Fruit fly (Drosophila melanogaster) whole organism, pupa: ENCODE data around the gene CG7131.

Source experiments
- CG10348 ChIP-seq: fragments of 200-800 bp; sonication (Bioruptor generic); IDR thresholded peaks from 2 replicates; pipeline ENCODE4 v1.3.6; 2022; ENCODE audit warnings: missing biosample characterization, missing genetic modification characterization
- CG12605 ChIP-seq: fragments of 200-800 bp; sonication (Bioruptor generic); IDR thresholded peaks from 2 replicates; pipeline ENCODE4 v1.3.6; 2022; ENCODE audit warnings: missing biosample characterization, missing genetic modification characterization
- CG13204 ChIP-seq: fragments of 200-800 bp; sonication (Bioruptor generic); optimal IDR thresholded peaks from 2 replicates; lab custom pipeline; 2018; ENCODE audit warnings: missing biosample characterization, mild to moderate bottlenecking, missing genetic modification characterization, moderate library complexity
- CG14655 ChIP-seq: fragments of 200-800 bp; sonication (Bioruptor generic); optimal IDR thresholded peaks from 3 replicates; lab custom pipeline; 2017; ENCODE audit warnings: mild to moderate bottlenecking, missing biosample characterization, missing genetic modification reagents, missing genetic modification characterization
- CG15710 ChIP-seq: fragments of 200-800 bp; sonication (Bioruptor generic); optimal IDR thresholded peaks from 2 replicates; lab custom pipeline; 2018; ENCODE audit warnings: missing biosample characterization, mild to moderate bottlenecking, missing genetic modification characterization, moderate library complexity
- CG17806 ChIP-seq: fragments of 200-800 bp; sonication (Bioruptor generic); optimal IDR thresholded peaks from 2 replicates; lab custom pipeline; 2018; ENCODE audit warnings: missing biosample characterization, mild to moderate bottlenecking, missing genetic modification characterization, moderate library complexity
- CG32121 ChIP-seq: fragments of 200-800 bp; sonication (Bioruptor generic); IDR thresholded peaks from 2 replicates; pipeline ENCODE4 v1.3.6; 2022; ENCODE audit warnings: missing biosample characterization, missing genetic modification characterization
- CG34367 ChIP-seq: fragments of 200-800 bp; sonication (Bioruptor generic); optimal IDR thresholded peaks from 2 replicates; lab custom pipeline; 2018; ENCODE audit warnings: missing biosample characterization, mild to moderate bottlenecking, missing genetic modification characterization
- CG4496 ChIP-seq: fragments of 200-800 bp; sonication (Bioruptor generic); IDR thresholded peaks from 3 replicates; pipeline ENCODE4 v1.3.6; 2022; ENCODE audit warnings: missing biosample characterization, missing genetic modification characterization
- CG8159 ChIP-seq: fragments of 200-800 bp; sonication (Bioruptor generic); optimal IDR thresholded peaks from 3 replicates; lab custom pipeline; 2018; ENCODE audit warnings: missing biosample characterization, mild to moderate bottlenecking, missing genetic modification characterization, moderate library complexity
- CG8301 ChIP-seq: fragments of 200-800 bp; sonication (Bioruptor generic); optimal IDR thresholded peaks from 2 replicates; lab custom pipeline; 2018; ENCODE audit warnings: missing biosample characterization, mild to moderate bottlenecking, missing genetic modification characterization
- CG9948 ChIP-seq: fragments of 200-800 bp; sonication (Bioruptor generic); optimal IDR thresholded peaks from 2 replicates; lab custom pipeline; 2018; ENCODE audit warnings: missing biosample characterization, mild to moderate bottlenecking, missing genetic modification characterization, moderate library complexity
- D1 ChIP-seq: fragments of 200-800 bp; sonication (Bioruptor generic); optimal IDR thresholded peaks from 2 replicates; lab custom pipeline; 2018; ENCODE audit warnings: missing biosample characterization, mild to moderate bottlenecking, missing genetic modification characterization, moderate library complexity
- EcR ChIP-seq: fragments of 200-800 bp; sonication (Bioruptor generic); optimal IDR thresholded peaks from 3 replicates; lab custom pipeline; 2019; ENCODE audit warnings: missing biosample characterization, missing genetic modification characterization, mild to moderate bottlenecking, moderate library complexity, missing genetic modification reagents
- Ets98B ChIP-seq: fragments of 200-800 bp; sonication (Bioruptor generic); IDR thresholded peaks from 2 replicates; pipeline ENCODE4 v1.3.6; 2022; ENCODE audit warnings: missing biosample characterization, missing genetic modification characterization
- Pif1A ChIP-seq: fragments of 200-800 bp; sonication (Bioruptor generic); optimal IDR thresholded peaks from 3 replicates; lab custom pipeline; 2016; ENCODE audit warnings: missing biosample characterization, missing genetic modification characterization
- Pif1B ChIP-seq: fragments of 200-800 bp; sonication (Bioruptor generic); optimal IDR thresholded peaks from 3 replicates; lab custom pipeline; 2016; ENCODE audit warnings: missing biosample characterization, missing genetic modification characterization
- Snoo ChIP-seq: fragments of 200-800 bp; sonication (Bioruptor generic); optimal IDR thresholded peaks from 3 replicates; lab custom pipeline; 2017; ENCODE audit warnings: missing biosample characterization, mild to moderate bottlenecking, missing genetic modification characterization, inconsistent platforms
- fd96Ca ChIP-seq: fragments of 200-800 bp; sonication (Bioruptor generic); IDR thresholded peaks from 3 replicates; pipeline ENCODE4 v1.3.6; 2022; ENCODE audit warnings: missing biosample characterization, missing genetic modification characterization
- gl ChIP-seq: fragments of 200-800 bp; sonication (Bioruptor generic); optimal IDR thresholded peaks from 2 replicates; lab custom pipeline; 2018; ENCODE audit warnings: missing biosample characterization, mild to moderate bottlenecking, missing genetic modification characterization
- rn ChIP-seq: fragments of 200-800 bp; sonication (Bioruptor generic); IDR thresholded peaks from 2 replicates; pipeline ENCODE4 v1.3.6; 2022; ENCODE audit warnings: missing biosample characterization, missing genetic modification characterization

CG7131 gene

dm6 chr3R:18291831-18292230 lies 3.3 kb upstream of the CG7131 start:
- TF ChIP-seq D1 (tag; lab: Kevin White, UChicago) = no peak
- no peak for TF ChIP-seq Ets98B (GFP tag; lab: Robert Waterston, UW)
- TF ChIP-seq rn (GFP tag; lab: Robert Waterston, UW) = no peak
- no peak for TF ChIP-seq CG14655 (GFP tag; lab: Kevin White, UChicago)
- no peak for TF ChIP-seq Pif1B (GFP tag; lab: Kevin White, UChicago)
- TF ChIP-seq CG9948 (tag; lab: Kevin White, UChicago) = no peak
- no peak for TF ChIP-seq CG8159 (tag; lab: Kevin White, UChicago)
- no peak for TF ChIP-seq CG15710 (tag; lab: Kevin White, UChicago)
- no peak for TF ChIP-seq CG4496 (GFP tag; lab: Robert Waterston, UW)
- no peak for TF ChIP-seq CG34367 (tag; lab: Kevin White, UChicago)
- no peak for TF ChIP-seq gl (tag; lab: Kevin White, UChicago)
- TF ChIP-seq, all 21 proteins: peak for 0

dm6 chr3R:18283441-18283840 lies 5.1 kb downstream of the CG7131 start, which contains the start of the genes CG14312 and CG8064:
CG14312 (minus strand) TSS chr3R:18283528.
CG8064 (plus strand) TSS chr3R:18283660.
- TF ChIP-seq CG13204 (no peak), D1 (tag; lab: Kevin White, UChicago) (no peak), fd96Ca (GFP tag; lab: Robert Waterston, UW) (no peak), Pif1B (GFP tag; lab: Kevin White, UChicago) (no peak), CG12605 (GFP tag; lab: Robert Waterston, UW) (no peak), CG34367 (tag; lab: Kevin White, UChicago) (no peak), CG15710 (tag; lab: Kevin White, UChicago) (no peak), CG8159 (tag; lab: Kevin White, UChicago) (no peak), gl (tag; lab: Kevin White, UChicago) (no peak), EcR (GFP tag; lab: Kevin White, UChicago) (no peak), CG14655 (GFP tag; lab: Kevin White, UChicago) (no peak), Snoo (tag; lab: Kevin White, UChicago) (no peak), Pif1A (GFP tag; lab: Kevin White, UChicago) (no peak)
- TF ChIP-seq, all 21 proteins: peak for 0

dm6 chr3R:18280866-18281473 lies 7.6 kb downstream of the CG7131 start:
- TF ChIP-seq fd96Ca (GFP tag; lab: Robert Waterston, UW) = no peak
- no peak for TF ChIP-seq CG32121
- TF ChIP-seq CG10348 (GFP tag; lab: Robert Waterston, UW) = no peak
- no peak for TF ChIP-seq Ets98B (GFP tag; lab: Robert Waterston, UW)
- TF ChIP-seq gl (tag; lab: Kevin White, UChicago) = no peak

- TF ChIP-seq CG14655 (GFP tag; lab: Kevin White, UChicago) (no peak), CG10348 (GFP tag; lab: Robert Waterston, UW) (no peak), rn (GFP tag; lab: Robert Waterston, UW) (no peak), EcR (GFP tag; lab: Kevin White, UChicago) (peak; percentile 58), CG32121 (no peak)
Measured at dm6 chr3R:18280133-18280532, 8.4 kb downstream of the CG7131 start.

- TF ChIP-seq CG8301 (no peak), EcR (GFP tag; lab: Kevin White, UChicago) (no peak), fd96Ca (GFP tag; lab: Robert Waterston, UW) (no peak), CG8159 (tag; lab: Kevin White, UChicago) (no peak), D1 (tag; lab: Kevin White, UChicago) (no peak), CG15710 (tag; lab: Kevin White, UChicago) (no peak), CG4496 (GFP tag; lab: Robert Waterston, UW) (no peak), CG12605 (GFP tag; lab: Robert Waterston, UW) (no peak), CG34367 (tag; lab: Kevin White, UChicago) (no peak), gl (tag; lab: Kevin White, UChicago) (no peak), Snoo (tag; lab: Kevin White, UChicago) (no peak), Ets98B (GFP tag; lab: Robert Waterston, UW) (no peak), CG17806 (tag; lab: Kevin White, UChicago) (no peak), rn (GFP tag; lab: Robert Waterston, UW) (no peak), CG9948 (tag; lab: Kevin White, UChicago) (no peak), Pif1B (GFP tag; lab: Kevin White, UChicago) (no peak)
- TF ChIP-seq, all 21 proteins: peak for 0
Measured at dm6 chr3R:18279494-18279893, 9.1 kb downstream of the CG7131 start, which contains the start of gene CG7142. CG7142 (minus strand) TSS chr3R:18279522.

dm6 chr3R:18277406-18277805 lies 11.2 kb downstream of the CG7131 start:
- TF ChIP-seq CG32121 = 0 out of 2 replicates have a peak, but pooled peaks have one; percentile 33
- TF ChIP-seq D1 (tag; lab: Kevin White, UChicago) = no peak
